Fruit fly (Drosophila melanogaster) whole organism, wandering third instar larva: ENCODE data around the gene orb.

ENCODE experiments used
- Abd-B ChIP-seq: fragments of >200 bp; optimal IDR thresholded peaks from 2 replicates; lab custom pipeline; 2017; ENCODE audit warnings: missing biosample characterization, missing genetic modification characterization
- Hr78 ChIP-seq: fragments of >200 bp; optimal IDR thresholded peaks from 2 replicates; lab custom pipeline; 2017; ENCODE audit warnings: missing biosample characterization, missing genetic modification characterization
- Myc ChIP-seq: fragments of >200 bp; optimal IDR thresholded peaks from 2 replicates; lab custom pipeline; 2017
- N ChIP-seq: fragments of >200 bp; optimal IDR thresholded peaks from 2 replicates; lab custom pipeline; 2018; ENCODE audit warnings: missing biosample characterization, missing external identifiers, missing genetic modification characterization
- Rel ChIP-seq, 2 experiments: fragments of 200-800 bp; sonication (Bioruptor generic) in 1 of 2; optimal IDR thresholded peaks; 2 replicates in 1 of 2; 3 replicates in 1 of 2; lab custom pipeline; 2016 to 2019; ENCODE audit warnings: mild to moderate bottlenecking in 2 of 2, missing biosample characterization in 2 of 2, missing genetic modification characterization in 2 of 2, moderate library complexity in 1 of 2
- lola ChIP-seq: fragments of >200 bp; optimal IDR thresholded peaks from 2 replicates; lab custom pipeline; 2017; ENCODE audit warnings: missing biosample characterization, missing genetic modification characterization
- usp ChIP-seq: fragments of >200 bp; optimal IDR thresholded peaks from 2 replicates; lab custom pipeline; 2017; ENCODE audit warnings: missing biosample characterization, missing genetic modification characterization

- no peak for TF ChIP-seq Abd-B
- TF ChIP-seq usp (GFP tag; lab: Kevin White, UChicago): no peak
- TF ChIP-seq Myc (lab: Kevin White, UChicago): no peak
- TF ChIP-seq Hr78: no peak
- TF ChIP-seq N: no peak
- no peak for TF ChIP-seq Rel (GFP tag; optimal IDR thresholded peaks at IDR 0.05; lab: Kevin White, UChicago)
- no peak for TF ChIP-seq Rel (tag; optimal IDR thresholded peaks at IDR 0.05; lab: Kevin White, UChicago)
- no peak for TF ChIP-seq lola (GFP tag; lab: Kevin White, UChicago)
Measured at dm6 chr3R:23312796-23313195, 32.1 kb upstream of the orb start.
